Worm (Caenorhabditis elegans) whole organism, L2 larva: Measurements from ENCODE around the gene ZC477.4.

Experiments used
- F13H6.1 ChIP-seq: sonication (generic microtip); optimal IDR thresholded peaks from 2 replicates; lab custom pipeline; 2016; ENCODE audit warnings: missing genetic modification characterization, missing compliant biosample characterization
- ceh-82 ChIP-seq: fragments of 150-350 bp; optimal IDR thresholded peaks from 2 replicates; lab custom pipeline; 2014; ENCODE audit warnings: missing biosample characterization, missing genetic modification characterization
- crh-2 ChIP-seq: sonication (generic microtip); optimal IDR thresholded peaks from 2 replicates; lab custom pipeline; 2017; ENCODE audit warnings: missing biosample characterization, missing genetic modification characterization
- elt-3 ChIP-seq: sonication (generic microtip); optimal IDR thresholded peaks from 2 replicates; lab custom pipeline; 2017; ENCODE audit warnings: missing biosample characterization, missing genetic modification characterization
- fos-1 ChIP-seq: fragments of 150-350 bp; optimal IDR thresholded peaks from 2 replicates; lab custom pipeline; 2014; ENCODE audit warnings: missing biosample characterization, missing genetic modification characterization
- nhr-11 ChIP-seq: fragments of 150-350 bp; optimal IDR thresholded peaks from 2 replicates; lab custom pipeline; 2014; ENCODE audit warnings: missing biosample characterization, missing genetic modification characterization
- nhr-23 ChIP-seq: fragments of 150-350 bp; optimal IDR thresholded peaks from 2 replicates; lab custom pipeline; 2014; ENCODE audit warnings: missing biosample characterization, missing genetic modification reagents, missing genetic modification characterization
- nhr-237 ChIP-seq: fragments of 150-350 bp; optimal IDR thresholded peaks from 2 replicates; lab custom pipeline; 2014; ENCODE audit warnings: missing biosample characterization, missing genetic modification characterization
- peb-1 ChIP-seq: fragments of 150-350 bp; optimal IDR thresholded peaks from 2 replicates; lab custom pipeline; 2014; ENCODE audit warnings: missing biosample characterization, missing genetic modification characterization
- unc-62 ChIP-seq: fragments of 150-350 bp; optimal IDR thresholded peaks from 2 replicates; lab custom pipeline; 2014; ENCODE audit warnings: missing biosample characterization, missing genetic modification reagents, missing genetic modification characterization

DNA sequence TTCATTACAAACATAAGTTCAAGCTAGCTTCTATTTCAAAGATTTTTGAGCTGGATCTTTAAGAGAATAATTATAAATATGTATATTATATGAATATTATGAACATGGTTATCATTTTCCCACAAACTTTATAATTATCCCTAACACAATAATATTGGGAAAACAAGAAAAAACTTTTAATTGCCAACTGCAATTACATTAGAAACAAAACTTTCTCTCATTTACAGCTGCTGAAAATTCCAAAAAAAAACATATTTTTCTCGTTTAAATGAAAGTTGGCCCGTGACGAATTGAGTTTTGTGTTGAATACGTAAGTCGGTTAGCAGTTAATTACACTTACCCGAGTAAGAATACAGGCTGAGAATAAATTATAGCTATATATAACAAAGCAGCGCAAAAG is 35.9 kb downstream of the ZC477.4 start:
- TF ChIP-seq nhr-237, result no peak
- TF ChIP-seq nhr-11, result no peak
- TF ChIP-seq fos-1 (tag; lab: Kevin White, UChicago), result no peak
- TF ChIP-seq peb-1 (tag; lab: Kevin White, UChicago), result no peak
- TF ChIP-seq elt-3 (tag; lab: Kevin White, UChicago), result no peak
- TF ChIP-seq unc-62 (GFP tag; lab: Kevin White, UChicago), result no peak
- no peak for TF ChIP-seq F13H6.1 (tag; lab: Kevin White, UChicago)
- no peak for TF ChIP-seq nhr-23 (tag; lab: Kevin White, UChicago)
- no peak for TF ChIP-seq crh-2
- no peak for TF ChIP-seq ceh-82 (tag; lab: Kevin White, UChicago)
